Fruit fly (Drosophila melanogaster): ENCODE data around the gene Nxf3.

DNA sequence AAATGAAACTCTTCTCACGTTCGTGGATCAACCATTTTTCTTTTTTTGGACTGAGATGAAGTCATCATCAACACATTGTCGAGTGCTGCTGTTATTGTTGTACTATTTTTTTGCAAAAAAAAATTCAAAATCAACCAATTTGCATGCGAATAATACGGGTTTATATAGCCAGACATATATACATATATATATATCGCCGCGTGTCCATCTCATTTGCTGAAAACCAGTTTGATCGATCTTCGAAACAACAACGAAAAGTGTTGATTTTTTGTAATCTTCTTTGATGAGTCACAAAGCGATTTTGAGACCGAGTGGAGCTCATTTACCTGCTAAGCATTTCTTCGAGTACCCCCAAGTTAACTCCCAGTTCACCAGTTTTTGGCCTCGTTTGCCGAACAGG, 19.0 kb upstream of the Nxf3 start:
- TF ChIP-seq CTCF (optimal IDR thresholded peaks at IDR 0.05) (no peak), CG8478 (optimal IDR thresholded peaks at IDR 0.05) (no peak)
